Fruit fly (Drosophila melanogaster) whole organism, adult: ENCODE measurements around the gene ND-30.

ENCODE experiments used
- CG12768 ChIP-seq: fragments of 200-800 bp; sonication (Bioruptor generic); optimal IDR thresholded peaks from 2 replicates; lab custom pipeline; 2017; ENCODE audit warnings: missing biosample characterization, missing genetic modification characterization, mild to moderate bottlenecking, moderate library complexity, missing genetic modification reagents
- CG14711 ChIP-seq: fragments of 200-800 bp; sonication (Bioruptor generic); optimal IDR thresholded peaks from 2 replicates; lab custom pipeline; 2018; ENCODE audit warnings: missing biosample characterization, mild to moderate bottlenecking, missing genetic modification characterization, moderate library complexity
- Clk ChIP-seq: fragments of 200-800 bp; sonication (Bioruptor generic); optimal IDR thresholded peaks from 2 replicates; lab custom pipeline; 2017; ENCODE audit warnings: missing biosample characterization, missing genetic modification characterization
- Hr96 ChIP-seq: fragments of 200-800 bp; sonication (Bioruptor generic); optimal IDR thresholded peaks from 2 replicates; lab custom pipeline; 2016; ENCODE audit warnings: missing biosample characterization, missing genetic modification characterization
- bab1 ChIP-seq: fragments of 200-800 bp; sonication (Bioruptor generic); optimal IDR thresholded peaks from 3 replicates; lab custom pipeline; 2019; ENCODE audit warnings: missing biosample characterization, mild to moderate bottlenecking, missing genetic modification characterization, moderate library complexity
- kay ChIP-seq: fragments of 200-800 bp; sonication (Bioruptor generic); peaks from one replicate; lab custom pipeline; 2016; ENCODE audit warnings: missing biosample characterization, missing genetic modification characterization, borderline replicate concordance
- pad ChIP-seq: fragments of 200-800 bp; sonication (Bioruptor generic); optimal IDR thresholded peaks from 3 replicates; lab custom pipeline; 2017; ENCODE audit warnings: missing biosample characterization, missing genetic modification characterization, mild to moderate bottlenecking, moderate library complexity, missing genetic modification reagents
- tj ChIP-seq: fragments of 200-800 bp; sonication (Bioruptor generic); optimal IDR thresholded peaks from 3 replicates; lab custom pipeline; 2017; ENCODE audit warnings: missing biosample characterization, mild to moderate bottlenecking, missing genetic modification characterization, moderate library complexity
- toe ChIP-seq: fragments of 200-800 bp; sonication (Bioruptor generic); optimal IDR thresholded peaks from 2 replicates; lab custom pipeline; 2016; ENCODE audit warnings: missing biosample characterization, missing genetic modification characterization

DNA sequence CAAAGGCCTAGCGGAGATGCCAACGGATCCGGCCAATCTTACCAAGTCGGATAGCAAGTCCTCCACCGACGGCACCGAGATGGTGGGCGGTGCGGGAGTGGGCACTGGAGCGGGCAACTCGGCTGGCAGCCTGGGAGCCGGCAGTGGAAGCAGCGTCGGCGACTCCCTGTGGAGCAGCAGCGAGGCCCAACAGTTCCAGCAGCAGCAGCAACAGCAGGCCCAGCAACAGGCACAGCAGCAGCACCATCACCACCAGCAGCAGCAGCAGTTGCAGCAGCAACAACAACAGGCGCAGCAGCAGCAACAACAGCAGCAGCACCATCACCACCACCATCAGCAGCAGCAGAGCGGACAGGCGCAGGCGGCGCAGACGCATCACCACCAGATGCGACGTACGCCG lies 9.0 kb downstream of the ND-30 start:
- no peak for TF ChIP-seq kay (GFP tag; lab: Kevin White, UChicago)
- no peak for TF ChIP-seq tj
- no peak for TF ChIP-seq CG12768 (GFP tag; lab: Kevin White, UChicago)
- TF ChIP-seq pad, result no peak
- no peak for TF ChIP-seq Clk (GFP tag; lab: Kevin White, UChicago)
- no peak for TF ChIP-seq CG14711 (tag; lab: Kevin White, UChicago)
- no peak for TF ChIP-seq toe (GFP tag; lab: Kevin White, UChicago)
- TF ChIP-seq bab1, result no peak
- no peak for TF ChIP-seq Hr96 (GFP tag; lab: Kevin White, UChicago)
